Fruit fly (Drosophila melanogaster) whole organism, embryonic: ENCODE results near the gene red.
A peak's percentile ranks its signal among the peaks of the same experiment; 100 is the strongest.

ENCODE experiments used
- ATbp ChIP-seq: fragments of 200-800 bp; sonication (Bioruptor generic); optimal IDR thresholded peaks from 2 replicates; lab custom pipeline; 2017; ENCODE audit warnings: missing biosample characterization, mild to moderate bottlenecking, missing genetic modification characterization, missing genetic modification reagents
- Ada2b ChIP-seq: fragments of 200-800 bp; sonication (Bioruptor generic); IDR thresholded peaks from 2 replicates; pipeline ENCODE4 v1.3.6; 2022; ENCODE audit warnings: missing biosample characterization, missing genetic modification characterization
- CG10147 ChIP-seq: fragments of 200-800 bp; sonication (Bioruptor generic); optimal IDR thresholded peaks from 2 replicates; lab custom pipeline; 2019; ENCODE audit warnings: missing biosample characterization, mild to moderate bottlenecking, missing genetic modification characterization, moderate library complexity
- CG10209 ChIP-seq: fragments of 200-800 bp; sonication (Bioruptor generic); optimal IDR thresholded peaks from 3 replicates; lab custom pipeline; 2017; ENCODE audit warnings: missing biosample characterization, mild to moderate bottlenecking, missing genetic modification characterization, missing genetic modification reagents
- CG10543 ChIP-seq: fragments of 200-800 bp; sonication (Bioruptor generic); optimal IDR thresholded peaks from 3 replicates; lab custom pipeline; 2017; ENCODE audit warnings: missing biosample characterization, mild to moderate bottlenecking, missing genetic modification characterization, moderate library complexity
- CG11398 ChIP-seq: fragments of 200-800 bp; sonication (Bioruptor generic); optimal IDR thresholded peaks from 2 replicates; lab custom pipeline; 2016; ENCODE audit warnings: missing biosample characterization, missing genetic modification characterization
- CG11560 ChIP-seq: fragments of 200-800 bp; sonication (Bioruptor generic); IDR thresholded peaks from 3 replicates; pipeline ENCODE4 v1.3.6; 2022; ENCODE audit warnings: missing biosample characterization, missing genetic modification characterization
- CG12071 ChIP-seq: fragments of 200-800 bp; sonication (Bioruptor generic); optimal IDR thresholded peaks from 3 replicates; lab custom pipeline; 2018; ENCODE audit warnings: missing biosample characterization, mild to moderate bottlenecking, missing genetic modification characterization
- CG12155 ChIP-seq: fragments of 200-800 bp; sonication (Bioruptor generic); optimal IDR thresholded peaks from 3 replicates; lab custom pipeline; 2016; ENCODE audit warnings: missing biosample characterization, missing genetic modification characterization
- CG12744 ChIP-seq: fragments of 200-800 bp; sonication (Bioruptor generic); optimal IDR thresholded peaks from 2 replicates; lab custom pipeline; 2016; ENCODE audit warnings: missing biosample characterization, missing genetic modification characterization
- CG14965 ChIP-seq: fragments of 200-800 bp; sonication (Bioruptor generic); optimal IDR thresholded peaks from 2 replicates; lab custom pipeline; 2016; ENCODE audit warnings: missing biosample characterization, missing genetic modification characterization, borderline replicate concordance
- CG16813 ChIP-seq: fragments of 200-800 bp; sonication (Bioruptor generic); IDR thresholded peaks from 3 replicates; pipeline ENCODE4 v1.3.6; 2022; ENCODE audit warnings: missing biosample characterization, missing genetic modification characterization; ENCODE audit not compliant: partially characterized antibody
- CG18764 ChIP-seq: fragments of 200-800 bp; sonication (Bioruptor generic); optimal IDR thresholded peaks from 3 replicates; lab custom pipeline; 2016; ENCODE audit warnings: missing biosample characterization, missing genetic modification characterization
- CG2712 ChIP-seq: fragments of 200-800 bp; optimal IDR thresholded peaks from 3 replicates; lab custom pipeline; 2019; ENCODE audit warnings: missing biosample characterization, mild to moderate bottlenecking, missing genetic modification characterization, moderate library complexity
- CG3065 ChIP-seq: fragments of 200-800 bp; sonication (Bioruptor generic); optimal IDR thresholded peaks from 2 replicates; lab custom pipeline; 2016; ENCODE audit warnings: missing biosample characterization, missing genetic modification characterization
- CG32532 ChIP-seq: fragments of 200-800 bp; sonication (Bioruptor generic); IDR thresholded peaks from 2 replicates; pipeline ENCODE4 v1.3.6; 2022; ENCODE audit warnings: missing biosample characterization, missing genetic modification characterization
- CG4707 ChIP-seq: fragments of 200-800 bp; sonication (Bioruptor generic); optimal IDR thresholded peaks from 2 replicates; lab custom pipeline; 2018; ENCODE audit warnings: missing biosample characterization, mild to moderate bottlenecking, missing genetic modification characterization, moderate library complexity
- CG5953 ChIP-seq: fragments of 200-800 bp; sonication (Bioruptor generic); IDR thresholded peaks from 2 replicates; pipeline ENCODE4 v1.3.6; 2022; ENCODE audit warnings: missing biosample characterization, missing genetic modification characterization
- CG6683 ChIP-seq: fragments of 200-800 bp; sonication (Bioruptor generic); optimal IDR thresholded peaks from 2 replicates; lab custom pipeline; 2017; ENCODE audit warnings: missing biosample characterization, mild to moderate bottlenecking, missing genetic modification characterization, missing genetic modification reagents
- CG7786 ChIP-seq: fragments of 200-800 bp; sonication (Bioruptor generic); optimal IDR thresholded peaks from 2 replicates; lab custom pipeline; 2016; ENCODE audit warnings: missing biosample characterization, missing genetic modification characterization
- CG8281 ChIP-seq: fragments of 200-800 bp; sonication (Bioruptor generic); optimal IDR thresholded peaks from 2 replicates; lab custom pipeline; 2018; ENCODE audit warnings: missing biosample characterization, mild to moderate bottlenecking, missing genetic modification characterization, moderate library complexity
- CG9876 ChIP-seq: fragments of 200-800 bp; sonication (Bioruptor generic); optimal IDR thresholded peaks from 2 replicates; lab custom pipeline; 2016; ENCODE audit warnings: missing biosample characterization, missing genetic modification characterization
- CrebB ChIP-seq: fragments of 200-800 bp; sonication (Bioruptor generic); optimal IDR thresholded peaks from 3 replicates; lab custom pipeline; 2018; ENCODE audit warnings: missing biosample characterization, mild to moderate bottlenecking, missing genetic modification characterization
- Dbx ChIP-seq: fragments of 200-800 bp; sonication (Bioruptor generic); IDR thresholded peaks from 3 replicates; pipeline ENCODE4 v1.3.6; 2022; ENCODE audit warnings: missing biosample characterization, missing genetic modification characterization
- Dp ChIP-seq: fragments of 200-800 bp; sonication (Bioruptor generic); optimal IDR thresholded peaks from 2 replicates; lab custom pipeline; 2018; ENCODE audit warnings: missing biosample characterization, mild to moderate bottlenecking, missing genetic modification characterization, moderate library complexity
- Drgx ChIP-seq: fragments of 200-800 bp; sonication (Bioruptor generic); IDR thresholded peaks from 2 replicates; pipeline ENCODE4 v1.3.6; 2022; ENCODE audit warnings: missing biosample characterization, missing genetic modification characterization
- Gsc ChIP-seq: fragments of 200-800 bp; sonication (Bioruptor generic); IDR thresholded peaks from 2 replicates; pipeline ENCODE4 v1.3.6; 2022; ENCODE audit warnings: missing biosample characterization, missing genetic modification characterization
- HLH3B ChIP-seq: fragments of 200-800 bp; sonication (Bioruptor generic); IDR thresholded peaks from 2 replicates; pipeline ENCODE4 v1.3.6; 2022; ENCODE audit warnings: missing biosample characterization, missing genetic modification characterization
- HLHmδ ChIP-seq: fragments of 200-800 bp; sonication (Bioruptor generic); optimal IDR thresholded peaks from 2 replicates; lab custom pipeline; 2018; ENCODE audit warnings: missing biosample characterization, mild to moderate bottlenecking, missing genetic modification characterization, moderate library complexity
- HmgZ ChIP-seq: fragments of 200-800 bp; sonication (Bioruptor generic); optimal IDR thresholded peaks from 2 replicates; lab custom pipeline; 2018; ENCODE audit warnings: missing biosample characterization, mild to moderate bottlenecking, missing genetic modification characterization
- Hmr ChIP-seq: fragments of 200-800 bp; sonication (Bioruptor generic); optimal IDR thresholded peaks from 3 replicates; lab custom pipeline; 2017; ENCODE audit warnings: mild to moderate bottlenecking, missing biosample characterization, missing genetic modification reagents, missing genetic modification characterization
- Max ChIP-seq: fragments of 200-800 bp; sonication (Bioruptor generic); optimal IDR thresholded peaks from 2 replicates; lab custom pipeline; 2016; ENCODE audit warnings: missing biosample characterization, mild to moderate bottlenecking, missing genetic modification characterization
- Mrtf ChIP-seq: fragments of 200-800 bp; sonication (Bioruptor generic); IDR thresholded peaks from 3 replicates; pipeline ENCODE4 v1.3.6; 2022; ENCODE audit warnings: missing biosample characterization, missing genetic modification characterization
- Taf1 ChIP-seq: fragments of 200-800 bp; sonication (Bioruptor generic); IDR thresholded peaks from 2 replicates; pipeline ENCODE4 v1.3.6; 2022; ENCODE audit warnings: missing biosample characterization, missing genetic modification characterization
- abd-A ChIP-seq: fragments of 200-800 bp; sonication (Bioruptor generic); optimal IDR thresholded peaks from 3 replicates; lab custom pipeline; 2019; ENCODE audit warnings: missing biosample characterization, mild to moderate bottlenecking, missing genetic modification characterization, moderate library complexity
- ase ChIP-seq: fragments of 200-800 bp; sonication (Bioruptor generic); IDR thresholded peaks from 3 replicates; pipeline ENCODE4 v1.3.6; 2022; ENCODE audit warnings: missing biosample characterization, missing genetic modification characterization
- bcd ChIP-seq: fragments of 200-800 bp; sonication (Bioruptor generic); optimal IDR thresholded peaks from 2 replicates; lab custom pipeline; 2017; ENCODE audit warnings: missing biosample characterization, mild to moderate bottlenecking, missing genetic modification characterization
- chinmo ChIP-seq: fragments of 200-800 bp; sonication (Bioruptor generic); IDR thresholded peaks from 4 replicates; pipeline ENCODE4 v1.3.6; 2022; ENCODE audit warnings: missing biosample characterization, missing genetic modification characterization; ENCODE audit not compliant: partially characterized antibody
- crp ChIP-seq, 2 experiments: fragments of 200-800 bp; sonication (Bioruptor generic); optimal IDR thresholded peaks; 2 replicates in 1 of 2; 3 replicates in 1 of 2; lab custom pipeline; 2017; ENCODE audit warnings: missing biosample characterization in 2 of 2, missing genetic modification characterization in 2 of 2, mild to moderate bottlenecking in 1 of 2, moderate library complexity in 1 of 2
- dpn ChIP-seq, 2 experiments: fragments of 200-800 bp; sonication (Bioruptor generic); optimal IDR thresholded peaks; 3 replicates each; lab custom pipeline; 2016; ENCODE audit warnings: missing biosample characterization in 2 of 2, missing genetic modification characterization in 2 of 2
- eyg ChIP-seq: fragments of 200-800 bp; sonication (Bioruptor generic); optimal IDR thresholded peaks from 3 replicates; lab custom pipeline; 2016; ENCODE audit warnings: missing biosample characterization, missing genetic modification characterization
- gfzf ChIP-seq: fragments of 200-800 bp; sonication (Bioruptor generic); optimal IDR thresholded peaks from 2 replicates; lab custom pipeline; 2016; ENCODE audit warnings: missing biosample characterization, mild to moderate bottlenecking, missing genetic modification characterization, moderate library complexity
- h ChIP-seq: fragments of >200 bp; optimal IDR thresholded peaks from 2 replicates; lab custom pipeline; 2017
- otp ChIP-seq: fragments of 200-800 bp; sonication (Bioruptor generic); IDR thresholded peaks from 3 replicates; pipeline ENCODE4, ENCODE4 v1.3.6; 2022; ENCODE audit warnings: missing biosample characterization, missing genetic modification characterization
- pfk ChIP-seq: fragments of 200-800 bp; sonication (Bioruptor generic); optimal IDR thresholded peaks from 2 replicates; lab custom pipeline; 2018; ENCODE audit warnings: missing biosample characterization, mild to moderate bottlenecking, missing genetic modification characterization, moderate library complexity
- schlank ChIP-seq: fragments of 200-800 bp; sonication (Bioruptor generic); optimal IDR thresholded peaks from 2 replicates; lab custom pipeline; 2018; ENCODE audit warnings: missing biosample characterization, mild to moderate bottlenecking, missing genetic modification characterization
- sob ChIP-seq: fragments of 200-800 bp; sonication (Bioruptor generic); IDR thresholded peaks from 2 replicates; pipeline ENCODE4 v1.3.6; 2022; ENCODE audit warnings: missing biosample characterization, missing genetic modification characterization
- tgo ChIP-seq: fragments of 200-800 bp; sonication (Bioruptor generic); IDR thresholded peaks from 3 replicates; pipeline ENCODE4 v1.3.6; 2022; ENCODE audit warnings: missing biosample characterization, missing genetic modification characterization

red gene

DNA sequence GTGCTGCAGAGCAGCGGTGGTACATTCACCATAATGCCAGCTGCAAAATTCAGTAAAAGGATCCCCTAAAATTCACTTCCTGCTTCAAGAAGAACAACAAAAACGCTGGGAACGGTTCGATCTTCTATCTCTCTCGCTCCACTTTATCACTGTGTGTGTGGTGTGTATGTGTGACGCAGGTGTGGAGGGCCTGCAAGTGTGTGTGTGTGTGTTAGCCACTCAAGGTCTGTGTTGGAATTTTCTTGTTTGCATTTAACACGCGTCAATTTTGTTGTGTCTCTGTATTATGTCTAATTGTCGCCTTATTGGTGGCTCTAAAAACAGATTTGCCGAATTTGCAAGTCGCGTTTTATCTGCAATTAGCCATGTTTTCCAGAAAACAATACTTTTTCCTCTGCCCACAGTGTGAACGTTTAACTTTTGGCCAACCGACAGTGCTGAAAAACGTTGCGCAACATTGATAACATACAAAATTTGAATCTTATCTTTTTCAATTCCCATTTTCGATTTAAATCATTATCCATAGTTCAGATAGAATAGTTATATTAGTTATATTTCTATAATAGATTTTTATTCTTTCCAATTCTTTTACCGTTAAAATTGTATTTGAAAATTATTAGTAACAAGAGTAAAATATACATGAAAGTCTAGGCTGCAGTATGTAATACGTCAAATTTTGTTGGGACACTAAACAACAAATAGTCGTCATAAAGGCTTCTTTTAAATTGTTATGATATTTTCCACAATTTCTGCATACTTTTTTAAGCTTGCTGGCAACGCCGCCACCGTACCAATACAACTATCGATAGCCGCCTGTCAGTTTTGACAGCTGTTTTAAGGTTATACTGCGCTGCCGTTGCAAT is 37.6 kb downstream of the red start, which contains the start of the genes Afti and ATPsynE (continued):
- TF ChIP-seq CG4707 (GFP tag; lab: Kevin White, UChicago) = no peak
- TF ChIP-seq HLH3B (GFP tag; lab: Robert Waterston, UW) = peak; percentile 66
- no peak for TF ChIP-seq CG6683 (GFP tag; lab: Kevin White, UChicago)
- peak; percentile 73 for TF ChIP-seq tgo (GFP tag; lab: Robert Waterston, UW)
- peak; percentile 37 for TF ChIP-seq CG3065
- TF ChIP-seq otp (GFP tag; lab: Robert Waterston, UW) = 0 out of 3 replicates have a peak, but pooled peaks have one; percentile 5
- peak; percentile 85 for TF ChIP-seq CG10543 (GFP tag; lab: Kevin White, UChicago)
- no peak for TF ChIP-seq pfk (GFP tag; lab: Kevin White, UChicago)
- TF ChIP-seq dpn (GFP tag; optimal IDR thresholded peaks at IDR 0.05; lab: Kevin White, UChicago) = peak; percentile 70 to 75
- peak; percentile 62 for TF ChIP-seq CG9876
- peak; percentile 71 for TF ChIP-seq CG18764
- TF ChIP-seq CG12071 = no peak
- peak; percentile 74 for TF ChIP-seq CG10209 (GFP tag; lab: Kevin White, UChicago)
- TF ChIP-seq crp (GFP tag; optimal IDR thresholded peaks at IDR 0.05; lab: Kevin White, UChicago) = peak; percentile 24 to 79
- no peak for TF ChIP-seq CG8281 (tag; lab: Kevin White, UChicago)
- peak; percentile 59; the same call in 2 of the 3 replicates for TF ChIP-seq Dbx (GFP tag; lab: Robert Waterston, UW)
- 0 out of 3 replicates have a peak, but pooled peaks have one; percentile 60 for TF ChIP-seq Mrtf (GFP tag; lab: Robert Waterston, UW)
- no peak for TF ChIP-seq CG11398
- peak; percentile 18; the same call in 1 of the 2 replicates for TF ChIP-seq Ada2b (GFP tag; lab: Robert Waterston, UW)
- no peak for TF ChIP-seq Hmr
- peak; percentile 34 for TF ChIP-seq ATbp (GFP tag; lab: Kevin White, UChicago)
- TF ChIP-seq CG2712 (tag; lab: Kevin White, UChicago) = peak; percentile 70
- no peak for TF ChIP-seq CG5953 (GFP tag; lab: Robert Waterston, UW)
- peak; percentile 69 for TF ChIP-seq CG16813 (GFP tag; lab: Robert Waterston, UW)
- TF ChIP-seq abd-A = no peak
- TF ChIP-seq CG12155 (GFP tag; lab: Kevin White, UChicago) = peak; percentile 69
- TF ChIP-seq Gsc = no peak
- peak; percentile 49; the same call in 1 of the 3 replicates for TF ChIP-seq ase (GFP tag; lab: Robert Waterston, UW)
- no peak for TF ChIP-seq CG12744 (GFP tag; lab: Kevin White, UChicago)
- TF ChIP-seq Taf1 (GFP tag; lab: Robert Waterston, UW) = peak; percentile 51
- no peak for TF ChIP-seq schlank (tag; lab: Kevin White, UChicago)
- no peak for TF ChIP-seq CrebB (tag; lab: Kevin White, UChicago)
- TF ChIP-seq HLHmδ (GFP tag; lab: Kevin White, UChicago) = no peak
- peak; percentile 29 for TF ChIP-seq Max (GFP tag; lab: Kevin White, UChicago)
- 0 out of 2 replicates have a peak, but pooled peaks have one; percentile 15 for TF ChIP-seq Drgx (GFP tag; lab: Robert Waterston, UW)
- no peak for TF ChIP-seq chinmo (GFP tag; lab: Robert Waterston, UW)
- TF ChIP-seq CG11560 (tag; lab: Robert Waterston, UW) = peak; percentile 54; the same call in 1 of the 3 replicates
- TF ChIP-seq CG32532 (GFP tag; lab: Robert Waterston, UW) = peak; percentile 84
- no peak for TF ChIP-seq eyg (GFP tag; lab: Kevin White, UChicago)
- peak; percentile 72 for TF ChIP-seq bcd (GFP tag; lab: Kevin White, UChicago)
- no peak for TF ChIP-seq CG14965
- TF ChIP-seq HmgZ (tag; lab: Kevin White, UChicago) = peak; percentile 19
- peak; percentile 59 for TF ChIP-seq Dp (GFP tag; lab: Kevin White, UChicago)
- peak; percentile 41 for TF ChIP-seq CG10147 (GFP tag; lab: Kevin White, UChicago)
- peak; percentile 70 for TF ChIP-seq sob (GFP tag; lab: Robert Waterston, UW)
- TF ChIP-seq CG7786 (GFP tag; lab: Kevin White, UChicago) = peak; percentile 64
- peak; percentile 53 for TF ChIP-seq gfzf
- no peak for TF ChIP-seq h (lab: Kevin White, UChicago)
